Fruit fly (Drosophila melanogaster): ENCODE data around the gene CG13607.

CG13607 gene

dm6 chr3R:24163556-24164022, 47.5 kb upstream of the CG13607 start, which contains the start of gene Apc2 (continued):
- TF ChIP-seq CG17186 (GFP tag; optimal IDR thresholded peaks at IDR 0.05) (peak; percentile 52), Dref (GFP tag; IDR thresholded peaks at IDR 0.05) (0 out of 2 replicates have a peak, but pooled peaks have one; percentile 31), CG6689 (GFP tag; IDR thresholded peaks at IDR 0.05) (peak; percentile 57; the same call in 1 of the 2 replicates), CG1024 (GFP tag; IDR thresholded peaks at IDR 0.05) (no peak), CG33557 (GFP tag; optimal IDR thresholded peaks at IDR 0.05) (peak; percentile 26), Fer3 (tag; optimal IDR thresholded peaks at IDR 0.05) (peak; percentile 69), ci (GFP tag; IDR thresholded peaks at IDR 0.05) (peak; percentile 64; the same call in 2 of the 3 replicates), CG2202 (tag; optimal IDR thresholded peaks at IDR 0.05) (no peak), CG6254 (GFP tag; optimal IDR thresholded peaks at IDR 0.05) (no peak), Dp (GFP tag; optimal IDR thresholded peaks at IDR 0.05) (peak; percentile 17), tgo (GFP tag; IDR thresholded peaks at IDR 0.05) (peak; percentile 56; the same call in 1 of the 3 replicates), Hmr (GFP tag; optimal IDR thresholded peaks at IDR 0.05) (peak; percentile 48), stc (GFP tag; IDR thresholded peaks at IDR 0.05) (peak; percentile 59; the same call in 1 of the 2 replicates), dpn (GFP tag; optimal IDR thresholded peaks at IDR 0.05) (peak; percentile 34 to 61), HLH3B (GFP tag; IDR thresholded peaks at IDR 0.05) (peak; percentile 57; the same call in 1 of the 2 replicates), CG10274 (GFP tag; optimal IDR thresholded peaks at IDR 0.05) (no peak), CG12769 (tag; optimal IDR thresholded peaks at IDR 0.05) (no peak), nerfin-2 (GFP tag; IDR thresholded peaks at IDR 0.05; ENCODE audit: partially characterized antibody) (no peak), HLHmδ (GFP tag; optimal IDR thresholded peaks at IDR 0.05) (no peak), CG17359 (tag; optimal IDR thresholded peaks at IDR 0.05) (peak; percentile 58), CG10462 (GFP tag; optimal IDR thresholded peaks at IDR 0.05) (peak; percentile 73), ash1 (GFP tag; optimal IDR thresholded peaks at IDR 0.05) (no peak), lilli (GFP tag; optimal IDR thresholded peaks at IDR 0.05) (peak; percentile 57), Hr39 (optimal IDR thresholded peaks at IDR 0.05) (no peak), CG7556 (GFP tag; optimal IDR thresholded peaks at IDR 0.05) (peak; percentile 60), PHDP (tag; optimal IDR thresholded peaks at IDR 0.05) (peak; percentile 53), CG15011 (GFP tag; optimal IDR thresholded peaks at IDR 0.05) (peak; percentile 14), CG6765 (GFP tag; optimal IDR thresholded peaks at IDR 0.05) (no peak), Sox102F (GFP tag; optimal IDR thresholded peaks at IDR 0.05) (peak; percentile 68), Adf1 (GFP tag; IDR thresholded peaks at IDR 0.05) (no peak), CG14710 (tag; optimal IDR thresholded peaks at IDR 0.05) (peak; percentile 80), CG10654 (GFP tag; optimal IDR thresholded peaks at IDR 0.05) (peak; percentile 49), twi (tag; optimal IDR thresholded peaks at IDR 0.05) (peak; percentile 40), CG11093 (GFP tag; IDR thresholded peaks at IDR 0.05) (peak; percentile 37; the same call in 1 of the 3 replicates), CG34422 (GFP tag; IDR thresholded peaks at IDR 0.05) (peak; percentile 67; the same call in 2 of the 3 replicates), gcm (GFP tag; optimal IDR thresholded peaks at IDR 0.05) (peak; percentile 13), CG8765 (GFP tag; IDR thresholded peaks at IDR 0.05) (no peak), CG7271 (tag; optimal IDR thresholded peaks at IDR 0.05) (no peak), bigmax (GFP tag; optimal IDR thresholded peaks at IDR 0.05) (no peak), gsb-n (tag; optimal IDR thresholded peaks at IDR 0.05) (peak; percentile 41), CG3163 (GFP tag; optimal IDR thresholded peaks at IDR 0.05) (no peak), jing (GFP tag; optimal IDR thresholded peaks at IDR 0.05) (no peak), CG9727 (GFP tag; optimal IDR thresholded peaks at IDR 0.05) (peak; percentile 74), CG13775 (GFP tag; optimal IDR thresholded peaks at IDR 0.05) (peak; percentile 65), Neu2 (GFP tag; optimal IDR thresholded peaks at IDR 0.05; ENCODE audit: borderline replicate concordance) (no peak), CG1603 (tag; optimal IDR thresholded peaks at IDR 0.05) (no peak), grn (GFP tag; optimal IDR thresholded peaks at IDR 0.05) (no peak), sug (tag; optimal IDR thresholded peaks at IDR 0.05) (peak; percentile 62), Sin3A (optimal IDR thresholded peaks at IDR 0.05) (no peak), CG17802 (tag; optimal IDR thresholded peaks at IDR 0.05) (no peak)
